Worm (Caenorhabditis elegans) whole organism, L1 larva: ENCODE data around the gene C02G6.2.

ENCODE experiments used
- C04F5.9 ChIP-seq: sonication (generic microtip); optimal IDR thresholded peaks from 2 replicates; lab custom pipeline; 2016; ENCODE audit warnings: missing genetic modification characterization, missing compliant biosample characterization
- C16A3.4 ChIP-seq: fragments of 150-350 bp; optimal IDR thresholded peaks from 2 replicates; lab custom pipeline; 2014; ENCODE audit warnings: missing biosample characterization, missing genetic modification characterization
- C34B4.2 ChIP-seq: sonication (generic microtip); optimal IDR thresholded peaks from 2 replicates; lab custom pipeline; 2017; ENCODE audit warnings: mild to moderate bottlenecking, missing genetic modification characterization, missing compliant biosample characterization
- F16B12.6 ChIP-seq: fragments of 150-350 bp; optimal IDR thresholded peaks from 2 replicates; lab custom pipeline; 2014; ENCODE audit warnings: missing biosample characterization, missing genetic modification characterization
- Y116A8C.19 ChIP-seq: sonication (generic microtip); optimal IDR thresholded peaks from 2 replicates; lab custom pipeline; 2016; ENCODE audit warnings: missing compliant biosample characterization, missing genetic modification characterization, borderline replicate concordance
- aha-1 ChIP-seq: fragments of 150-350 bp; optimal IDR thresholded peaks from 2 replicates; lab custom pipeline; 2014; ENCODE audit warnings: missing biosample characterization, missing genetic modification characterization
- alr-1 ChIP-seq: fragments of 200-800 bp; sonication (Bioruptor generic); optimal IDR thresholded peaks from 2 replicates; lab custom pipeline; 2018; ENCODE audit warnings: borderline replicate concordance, mild to moderate bottlenecking, missing genetic modification characterization, missing compliant biosample characterization
- aly-2 ChIP-seq: fragments of 150-350 bp; optimal IDR thresholded peaks from 2 replicates; lab custom pipeline; 2014; ENCODE audit warnings: missing biosample characterization, missing genetic modification characterization
- blmp-1 ChIP-seq: fragments of 150-350 bp; optimal IDR thresholded peaks from 2 replicates; lab custom pipeline; 2014; ENCODE audit warnings: missing biosample characterization, missing genetic modification characterization
- ceh-8 ChIP-seq: fragments of 200-800 bp; sonication (Bioruptor generic); optimal IDR thresholded peaks from 2 replicates; lab custom pipeline; 2018; ENCODE audit warnings: mild to moderate bottlenecking, missing genetic modification characterization, moderate library complexity, missing compliant biosample characterization
- ceh-90 ChIP-seq: sonication (generic microtip); optimal IDR thresholded peaks from 2 replicates; lab custom pipeline; 2016; ENCODE audit warnings: missing genetic modification characterization, missing compliant biosample characterization
- ces-1 ChIP-seq: fragments of 150-350 bp; optimal IDR thresholded peaks from 2 replicates; lab custom pipeline; 2014; ENCODE audit warnings: missing biosample characterization, missing genetic modification reagents, missing genetic modification characterization
- efl-1 ChIP-seq, 4 experiments: fragments of 150-350 bp; optimal IDR thresholded peaks in 3 of 4; peaks in 1 of 4; 1 replicate in 1 of 4; 2 replicates in 3 of 4; lab custom pipeline; 2014; ENCODE audit warnings: missing biosample characterization in 2 of 4, missing genetic modification characterization in 2 of 4, missing genetic modification reagents in 2 of 4
- efl-3 ChIP-seq: fragments of 200-800 bp; sonication (Bioruptor generic); optimal IDR thresholded peaks from 2 replicates; lab custom pipeline; 2018; ENCODE audit warnings: mild to moderate bottlenecking, missing genetic modification characterization, missing compliant biosample characterization
- egl-27 ChIP-seq, 2 experiments: fragments of 150-350 bp in 1 of 2; sonication (generic microtip); optimal IDR thresholded peaks; 3 replicates each; lab custom pipeline; 2017 to 2018; ENCODE audit warnings: missing biosample characterization in 2 of 2, missing genetic modification characterization in 2 of 2, missing genetic modification reagents in 2 of 2
- elt-2 ChIP-seq: sonication (generic microtip); optimal IDR thresholded peaks from 2 replicates; lab custom pipeline; 2016; ENCODE audit warnings: missing genetic modification characterization, mild to moderate bottlenecking, inconsistent platforms, missing compliant biosample characterization, missing genetic modification reagents
- ets-5 ChIP-seq: fragments of 200-800 bp; sonication (Bioruptor generic); IDR thresholded peaks from 2 replicates; pipeline ENCODE4 v1.3.6; 2022; ENCODE audit warnings: missing genetic modification characterization, missing compliant biosample characterization
- fkh-10 ChIP-seq: sonication (generic microtip); optimal IDR thresholded peaks from 2 replicates; lab custom pipeline; 2017; ENCODE audit warnings: missing biosample characterization, missing genetic modification reagents, missing genetic modification characterization
- fkh-4 ChIP-seq: sonication (generic microtip); optimal IDR thresholded peaks from 2 replicates; lab custom pipeline; 2016; ENCODE audit warnings: missing compliant biosample characterization, missing genetic modification characterization, borderline replicate concordance
- fkh-8 ChIP-seq: sonication (generic microtip); optimal IDR thresholded peaks from 2 replicates; lab custom pipeline; 2016; ENCODE audit warnings: mild to moderate bottlenecking, missing genetic modification characterization, missing compliant biosample characterization
- hlh-4 ChIP-seq: sonication (generic microtip); optimal IDR thresholded peaks from 2 replicates; lab custom pipeline; 2016; ENCODE audit warnings: mild to moderate bottlenecking, missing genetic modification characterization, missing compliant biosample characterization
- hpl-2 ChIP-seq: fragments of 150-350 bp; optimal IDR thresholded peaks from 2 replicates; lab custom pipeline; 2014; ENCODE audit warnings: missing biosample characterization, missing genetic modification reagents, missing genetic modification characterization
- isw-1 ChIP-seq: fragments of 200-800 bp; sonication (Bioruptor generic); IDR thresholded peaks from 2 replicates; pipeline ENCODE4 v1.3.6; 2022; ENCODE audit warnings: missing genetic modification characterization, missing compliant biosample characterization
- lin-14 ChIP-seq: fragments of 200-800 bp; sonication (Bioruptor generic); optimal IDR thresholded peaks from 2 replicates; lab custom pipeline; 2018; ENCODE audit warnings: mild to moderate bottlenecking, missing genetic modification characterization, moderate library complexity, missing compliant biosample characterization
- lin-39 ChIP-seq: fragments of 150-350 bp; optimal IDR thresholded peaks from 2 replicates; lab custom pipeline; 2014; ENCODE audit warnings: missing biosample characterization, missing genetic modification reagents, missing genetic modification characterization
- lir-3 ChIP-seq: sonication (generic microtip); optimal IDR thresholded peaks from 2 replicates; lab custom pipeline; 2016; ENCODE audit warnings: mild to moderate bottlenecking, missing genetic modification characterization, moderate library complexity, missing compliant biosample characterization; ENCODE audit not compliant: poor library complexity
- lsy-2 ChIP-seq, 2 experiments: fragments of 150-350 bp; optimal IDR thresholded peaks; 2 replicates each; lab custom pipeline; 2014; ENCODE audit warnings: missing biosample characterization in 2 of 2, missing genetic modification characterization in 2 of 2
- mab-9 ChIP-seq: fragments of 200-800 bp; sonication (Bioruptor generic); IDR thresholded peaks from 2 replicates; pipeline ENCODE4 v1.3.6; 2022; ENCODE audit warnings: missing genetic modification reagents, missing genetic modification characterization, missing compliant biosample characterization
- mep-1 ChIP-seq: fragments of 150-350 bp; optimal IDR thresholded peaks from 2 replicates; lab custom pipeline; 2014; ENCODE audit warnings: missing biosample characterization, missing genetic modification characterization
- nhr-11 ChIP-seq: fragments of 150-350 bp; optimal IDR thresholded peaks from 2 replicates; lab custom pipeline; 2014; ENCODE audit warnings: missing biosample characterization, missing genetic modification characterization
- nhr-19 ChIP-seq: fragments of 200-800 bp; sonication (Bioruptor generic); conservative IDR thresholded peaks from 2 replicates; pipeline ENCODE4 v1.3.6; 2022; ENCODE audit warnings: missing genetic modification characterization, missing compliant biosample characterization
- nhr-237 ChIP-seq: fragments of 150-350 bp; optimal IDR thresholded peaks from 2 replicates; lab custom pipeline; 2014; ENCODE audit warnings: missing biosample characterization, missing genetic modification characterization
- nhr-28 ChIP-seq: fragments of 150-350 bp; optimal IDR thresholded peaks from 2 replicates; lab custom pipeline; 2014; ENCODE audit warnings: missing biosample characterization, missing genetic modification characterization
- nhr-76 ChIP-seq: sonication (generic microtip); optimal IDR thresholded peaks from 2 replicates; lab custom pipeline; 2017; ENCODE audit warnings: missing biosample characterization, missing genetic modification characterization
- nhr-77 ChIP-seq: fragments of 150-350 bp; optimal IDR thresholded peaks from 2 replicates; lab custom pipeline; 2014; ENCODE audit warnings: missing biosample characterization, missing genetic modification characterization
- pag-3 ChIP-seq: sonication (generic microtip); optimal IDR thresholded peaks from 2 replicates; lab custom pipeline; 2017; ENCODE audit warnings: missing genetic modification characterization, mild to moderate bottlenecking, missing compliant biosample characterization, antibody characterized with exemption, borderline replicate concordance; ENCODE audit not compliant: insufficient read depth
- pax-3 ChIP-seq: fragments of 200-800 bp; sonication (Bioruptor generic); optimal IDR thresholded peaks from 2 replicates; lab custom pipeline; 2018; ENCODE audit warnings: mild to moderate bottlenecking, missing genetic modification characterization, moderate library complexity, missing compliant biosample characterization
- pqm-1 ChIP-seq: sonication (generic microtip); optimal IDR thresholded peaks from 3 replicates; lab custom pipeline; 2017; ENCODE audit warnings: missing biosample characterization, missing genetic modification characterization
- rnt-1 ChIP-seq: sonication (generic microtip); optimal IDR thresholded peaks from 2 replicates; lab custom pipeline; 2016; ENCODE audit warnings: mild to moderate bottlenecking, missing genetic modification characterization, moderate library complexity, missing compliant biosample characterization
- snpc-4 ChIP-seq: fragments of 150-350 bp; optimal IDR thresholded peaks from 2 replicates; lab custom pipeline; 2014; ENCODE audit warnings: missing biosample characterization, missing genetic modification characterization
- sox-4 ChIP-seq: sonication (generic microtip); optimal IDR thresholded peaks from 2 replicates; lab custom pipeline; 2016; ENCODE audit warnings: missing genetic modification characterization, missing compliant biosample characterization
- sup-37 ChIP-seq: fragments of 200-800 bp; sonication (Bioruptor generic); optimal IDR thresholded peaks from 2 replicates; lab custom pipeline; 2018; ENCODE audit warnings: mild to moderate bottlenecking, missing genetic modification characterization, missing compliant biosample characterization
- tbx-2 ChIP-seq: sonication (generic microtip); optimal IDR thresholded peaks from 2 replicates; lab custom pipeline; 2016; ENCODE audit warnings: missing genetic modification characterization, missing compliant biosample characterization
- unc-130 ChIP-seq: fragments of 150-350 bp; optimal IDR thresholded peaks from 2 replicates; lab custom pipeline; 2017; ENCODE audit warnings: missing biosample characterization, missing genetic modification characterization, inconsistent platforms
- unc-86 ChIP-seq: sonication (generic microtip); optimal IDR thresholded peaks from 2 replicates; lab custom pipeline; 2016; ENCODE audit warnings: missing genetic modification characterization, missing compliant biosample characterization
- unc-98 ChIP-seq: fragments of 200-800 bp; sonication (Bioruptor generic); IDR thresholded peaks from 2 replicates; pipeline ENCODE4 v1.3.6; 2022; ENCODE audit warnings: missing genetic modification characterization, missing compliant biosample characterization
- vab-15 ChIP-seq: sonication (generic microtip); optimal IDR thresholded peaks from 2 replicates; lab custom pipeline; 2017; ENCODE audit warnings: missing genotype, mild to moderate bottlenecking, missing genetic modification characterization, missing compliant biosample characterization
- zag-1 ChIP-seq: fragments of 150-350 bp; optimal IDR thresholded peaks from 2 replicates; lab custom pipeline; 2014; ENCODE audit warnings: missing biosample characterization, missing genetic modification characterization
- ztf-4 ChIP-seq: fragments of 150-350 bp; optimal IDR thresholded peaks from 2 replicates; lab custom pipeline; 2014; ENCODE audit warnings: missing biosample characterization, missing genetic modification characterization

The C02G6.2 gene

DNA sequence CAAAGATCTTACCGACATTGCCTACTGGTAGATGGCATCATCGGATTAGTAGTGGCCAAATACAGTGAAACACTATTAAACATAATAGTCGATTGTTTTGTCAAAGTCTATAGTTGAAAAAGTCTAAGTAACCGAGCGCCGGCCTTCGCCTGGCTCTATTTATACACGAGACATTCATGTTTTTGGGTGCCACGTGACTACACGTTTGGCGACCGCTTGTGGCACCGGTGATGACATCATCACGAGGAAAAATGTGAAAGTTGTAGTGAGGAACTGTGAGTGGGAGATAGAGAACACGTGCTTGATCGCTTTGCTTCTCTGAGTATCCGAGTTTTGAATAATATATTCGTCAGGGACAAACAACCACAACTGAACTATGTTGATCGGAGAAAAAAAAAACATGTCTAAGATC, 27.5 kb upstream of the C02G6.2 start (continued):
- TF ChIP-seq fkh-10 (GFP tag; lab: Kevin White, UChicago): no peak
- TF ChIP-seq Y116A8C.19: no peak
- peak; percentile 56 to 77 for TF ChIP-seq lsy-2 (tag; optimal IDR thresholded peaks at IDR 0.05; lab: Kevin White, UChicago)
- TF ChIP-seq aly-2: no peak
- TF ChIP-seq nhr-28 (tag; lab: Kevin White, UChicago): no peak
- TF ChIP-seq unc-98 (GFP tag; lab: Robert Waterston, UW): no peak
- peak; percentile 44 for TF ChIP-seq nhr-11 (tag; lab: Kevin White, UChicago)
- no peak for TF ChIP-seq fkh-8
- TF ChIP-seq nhr-77 (tag; lab: Kevin White, UChicago): no peak
- peak; percentile 67 for TF ChIP-seq pax-3
- TF ChIP-seq pqm-1 (tag; lab: Kevin White, UChicago): no peak
- TF ChIP-seq ceh-8 (GFP tag; lab: Kevin White, UChicago): peak; percentile 59
- peak; percentile 63 for TF ChIP-seq mab-9 (GFP tag; lab: Robert Waterston, UW)
- TF ChIP-seq ceh-90 (tag; lab: Kevin White, UChicago): no peak
- no peak for TF ChIP-seq hlh-4 (tag; lab: Kevin White, UChicago)
- peak; percentile 59 for TF ChIP-seq elt-2 (tag; lab: Kevin White, UChicago)
- no peak for TF ChIP-seq ets-5 (GFP tag; lab: Robert Waterston, UW)
- TF ChIP-seq isw-1 (GFP tag; lab: Robert Waterston, UW): no peak
- TF ChIP-seq lir-3: peak; percentile 86
- peak; percentile 67 for TF ChIP-seq pag-3 (tag; lab: Kevin White, UChicago)
- TF ChIP-seq C34B4.2 (tag; lab: Kevin White, UChicago): no peak
- TF ChIP-seq efl-1 (optimal IDR thresholded peaks at IDR 0.05; lab: Kevin White, UChicago): peak; percentile 30 to 34
- TF ChIP-seq efl-1 (GFP tag; optimal IDR thresholded peaks at IDR 0.05 in 1 of 2; lab: Kevin White, UChicago): peak; percentile 41 to 97
- TF ChIP-seq efl-3 (GFP tag; lab: Kevin White, UChicago): no peak
- TF ChIP-seq nhr-19 (GFP tag; lab: Robert Waterston, UW): peak; percentile 92
- TF ChIP-seq hpl-2 (GFP tag; lab: Kevin White, UChicago): peak; percentile 55
- no peak for TF ChIP-seq ces-1
- peak; percentile 91 for TF ChIP-seq lin-14 (GFP tag; lab: Kevin White, UChicago)
- TF ChIP-seq vab-15 (tag; lab: Kevin White, UChicago): no peak
- TF ChIP-seq sox-4 (tag; lab: Kevin White, UChicago): no peak
- no peak for TF ChIP-seq nhr-237 (tag; lab: Kevin White, UChicago)

DNA sequence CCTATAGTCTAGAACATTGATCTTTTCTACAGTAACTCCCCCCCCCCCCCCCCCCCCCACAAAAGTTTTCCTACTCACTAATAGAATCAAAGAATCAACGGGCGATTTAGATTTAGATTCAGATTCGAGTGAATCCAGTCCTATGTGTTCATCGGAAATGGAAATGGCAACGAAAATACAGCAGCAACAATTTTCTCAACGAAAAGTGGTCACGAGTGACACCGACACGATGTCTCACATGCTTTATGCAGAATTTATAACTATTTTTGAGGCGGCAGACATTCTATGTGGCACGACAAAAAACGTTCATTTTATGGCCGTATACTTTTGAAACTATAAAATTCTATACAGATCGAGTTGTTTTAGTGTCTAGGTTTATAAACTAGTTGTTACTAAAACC, 26.7 kb upstream of the C02G6.2 start:
- TF ChIP-seq zag-1 (tag; lab: Kevin White, UChicago) (no peak), fkh-8 (peak; percentile 58), snpc-4 (tag; lab: Kevin White, UChicago) (no peak), C16A3.4 (no peak), lin-14 (GFP tag; lab: Kevin White, UChicago) (peak; percentile 23), efl-1 (optimal IDR thresholded peaks at IDR 0.05; lab: Kevin White, UChicago) (no peak), efl-1 (GFP tag; optimal IDR thresholded peaks at IDR 0.05 in 1 of 2; lab: Kevin White, UChicago) (peak in 1 of 2 experiments; percentile 78), unc-86 (tag; lab: Kevin White, UChicago) (peak; percentile 39), nhr-76 (tag; lab: Kevin White, UChicago) (no peak), F16B12.6 (no peak), mep-1 (tag; lab: Kevin White, UChicago) (peak; percentile 41), blmp-1 (peak; percentile 6), ztf-4 (tag; lab: Kevin White, UChicago) (peak; percentile 32)
- TF ChIP-seq, all 84 proteins: peak for 7

DNA sequence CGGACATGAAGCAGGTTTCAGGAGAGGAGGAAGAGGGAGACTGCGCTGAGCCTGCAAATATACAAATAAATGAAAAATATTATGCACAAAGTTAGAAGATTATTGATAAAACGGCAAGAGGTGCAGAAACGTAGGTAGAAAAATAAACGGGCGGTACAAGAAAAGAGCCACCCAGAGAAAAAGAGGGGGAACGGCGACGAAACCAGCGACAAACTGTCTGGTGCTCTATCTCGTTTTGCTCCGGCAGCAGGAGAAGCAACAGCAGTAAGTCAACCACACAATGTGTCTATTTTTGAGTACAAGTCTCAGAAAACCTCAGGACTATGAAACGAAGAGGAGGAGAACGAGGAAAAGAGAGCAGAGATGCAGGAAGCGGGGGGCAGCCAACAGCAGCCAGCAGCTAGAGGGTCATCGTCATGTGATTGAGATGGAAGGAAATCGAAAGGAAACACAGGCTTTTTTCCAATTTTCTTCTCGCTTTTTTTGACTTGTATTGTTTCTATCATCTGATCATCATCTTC, 26.1 kb upstream of the C02G6.2 start, which contains the start of gene F26F12.3:
F26F12.3 (minus strand) TSS at position 51 of the 521 bp plus-strand sequence.
- peak; percentile 39 for TF ChIP-seq pax-3
- no peak for TF ChIP-seq sup-37 (GFP tag; lab: Kevin White, UChicago)
- no peak for TF ChIP-seq aly-2
- TF ChIP-seq rnt-1: peak; percentile 52
- no peak for TF ChIP-seq lin-39 (tag; lab: Kevin White, UChicago)
- TF ChIP-seq alr-1 (tag; lab: Kevin White, UChicago): no peak
- TF ChIP-seq hlh-4 (tag; lab: Kevin White, UChicago): no peak
- TF ChIP-seq tbx-2 (tag; lab: Kevin White, UChicago): peak; percentile 79
- TF ChIP-seq egl-27 (tag; optimal IDR thresholded peaks at IDR 0.05; lab: Kevin White, UChicago): no peak
- TF ChIP-seq F16B12.6: peak; percentile 5
- TF ChIP-seq C16A3.4: peak; percentile 43
- no peak for TF ChIP-seq aha-1 (tag; lab: Kevin White, UChicago)
- peak; percentile 50 for TF ChIP-seq unc-130
- no peak for TF ChIP-seq nhr-76 (tag; lab: Kevin White, UChicago)
- no peak for TF ChIP-seq fkh-4 (tag; lab: Kevin White, UChicago)
- peak; percentile 1 for TF ChIP-seq C04F5.9 (tag; lab: Kevin White, UChicago)
- peak; percentile 76 for TF ChIP-seq fkh-10 (GFP tag; lab: Kevin White, UChicago)
- TF ChIP-seq fkh-8: peak; percentile 76
